Worm (Caenorhabditis elegans) whole organism, young adult: ENCODE data around the gene popl-1.

Experiments
- T07F8.4 ChIP-seq: sonication (generic microtip); optimal IDR thresholded peaks from 2 replicates; lab custom pipeline; 2016; ENCODE audit warnings: mild to moderate bottlenecking, missing genetic modification characterization, moderate library complexity, missing compliant biosample characterization
- Y79H2A.3 ChIP-seq: fragments of 200-800 bp; sonication (Bioruptor generic); conservative IDR thresholded peaks from 2 replicates; pipeline ENCODE4 v1.3.6; 2022; ENCODE audit warnings: missing genetic modification reagents, missing genetic modification characterization, missing compliant biosample characterization
- lag-1 ChIP-seq: fragments of 200-800 bp; sonication (Bioruptor generic); IDR thresholded peaks from 2 replicates; pipeline ENCODE4 v1.3.6; 2022; ENCODE audit warnings: missing genetic modification reagents, missing genetic modification characterization, missing compliant biosample characterization
- pbrm-1 ChIP-seq: fragments of 200-800 bp; sonication (Bioruptor generic); IDR thresholded peaks from 2 replicates; pipeline ENCODE4 v1.3.6; 2022; ENCODE audit warnings: missing genetic modification reagents, missing genetic modification characterization, missing compliant biosample characterization

ce11 chrIII:6479439-6479838 lies 48.7 kb upstream of the popl-1 start:
- TF ChIP-seq T07F8.4 (tag; lab: Kevin White, UChicago), result no peak
- TF ChIP-seq lag-1 (GFP tag; lab: Robert Waterston, UW), result no peak
- TF ChIP-seq Y79H2A.3 (GFP tag; lab: Robert Waterston, UW), result no peak
- no peak for TF ChIP-seq pbrm-1 (GFP tag; lab: Robert Waterston, UW)
